Worm (Caenorhabditis elegans): ENCODE measurements around the gene snpn-1.

DNA sequence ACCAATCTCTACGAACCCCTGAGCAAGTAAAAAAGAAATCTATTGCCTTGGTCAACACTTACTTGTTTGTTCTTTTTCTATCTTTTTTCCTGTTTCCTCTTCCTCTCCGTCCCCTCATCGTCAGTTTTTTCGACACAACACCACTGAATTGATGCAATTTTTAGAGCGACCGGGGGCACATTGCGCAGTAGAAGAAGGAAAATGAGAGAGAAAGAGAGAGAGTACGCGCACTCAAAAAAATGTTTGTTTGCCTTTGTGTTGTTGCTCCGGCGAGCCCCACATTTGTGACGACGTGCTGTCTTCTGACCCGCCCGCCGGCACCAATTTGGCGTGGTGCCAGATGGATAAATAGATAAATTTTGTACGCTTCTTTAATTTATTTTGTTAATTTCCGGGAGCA, 9.3 kb upstream of the snpn-1 start:
- TF ChIP-seq egrh-3 (GFP tag; IDR thresholded peaks at IDR 0.05), result no peak
- no peak for TF ChIP-seq dpl-1 (GFP tag; optimal IDR thresholded peaks at IDR 0.05)
- TF ChIP-seq nfya-1 (tag; optimal IDR thresholded peaks at IDR 0.05; ENCODE audit: borderline replicate concordance, insufficient read depth), result no peak
- TF ChIP-seq ama-1 (optimal IDR thresholded peaks at IDR 0.05), result no peak
- no peak for TF ChIP-seq ama-1 (GFP tag; optimal IDR thresholded peaks at IDR 0.05)
- TF ChIP-seq aptf-3 (GFP tag; IDR thresholded peaks at IDR 0.05), result no peak
- no peak for TF ChIP-seq somi-1 (GFP tag; optimal IDR thresholded peaks at IDR 0.05)
- no peak for TF ChIP-seq C17E4.6 (GFP tag; IDR thresholded peaks at IDR 0.05)

Data from whole organism, young adult.